Worm (Caenorhabditis elegans): Measurements from ENCODE around the gene T02H6.1.

ce11 chrII:723488-723887 lies 14.3 kb downstream of the T02H6.1 start, which contains the start of gene rfip-2:
- TF ChIP-seq snpc-3.4 (tag; optimal IDR thresholded peaks at IDR 0.05) = no peak
- TF ChIP-seq ekl-4 (GFP tag; IDR thresholded peaks at IDR 0.05) = no peak
- no peak for TF ChIP-seq ama-1 (optimal IDR thresholded peaks at IDR 0.05)
- no peak for TF ChIP-seq ama-1 (GFP tag; optimal IDR thresholded peaks at IDR 0.05)
- TF ChIP-seq madf-8 (GFP tag; conservative IDR thresholded peaks at IDR 0.05) = no peak
- no peak for TF ChIP-seq pbrm-1 (GFP tag; IDR thresholded peaks at IDR 0.05)
- TF ChIP-seq ztf-18 (tag; optimal IDR thresholded peaks at IDR 0.05) = no peak
- no peak for TF ChIP-seq atf-7 (tag; optimal IDR thresholded peaks at IDR 0.05)
- no peak for TF ChIP-seq hrde-1 (tag; optimal IDR thresholded peaks at IDR 0.05; ENCODE audit: borderline replicate concordance)
- no peak for TF ChIP-seq cebp-2 (GFP tag; IDR thresholded peaks at IDR 0.05)
- TF ChIP-seq sea-2 (GFP tag; IDR thresholded peaks at IDR 0.05) = no peak
- TF ChIP-seq lsl-1 (GFP tag; optimal IDR thresholded peaks at IDR 0.05) = no peak
